Worm (Caenorhabditis elegans): ENCODE results near the gene tag-30.

DNA sequence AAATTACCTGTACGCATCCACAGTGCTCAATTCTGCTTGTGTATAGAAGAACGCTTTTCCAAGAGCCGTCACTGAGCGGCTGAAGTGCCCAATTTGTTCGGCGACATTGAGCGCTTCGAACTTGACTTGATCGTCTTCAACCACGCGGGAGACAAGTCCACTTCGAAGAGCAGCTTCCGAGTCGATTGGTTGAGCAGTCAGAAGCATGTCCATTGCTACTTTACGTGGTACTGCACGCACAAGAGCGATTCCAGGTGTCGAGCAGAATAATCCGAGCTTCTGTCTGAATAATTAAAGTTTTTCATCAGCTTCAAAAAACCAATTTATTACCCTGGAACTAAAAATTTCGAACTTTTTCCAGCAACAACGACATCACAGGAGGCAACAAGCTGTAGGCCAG, 465 bp upstream of the tag-30 start:
- TF ChIP-seq F13C5.2 (tag; optimal IDR thresholded peaks at IDR 0.05), result no peak
- TF ChIP-seq ama-1 (optimal IDR thresholded peaks at IDR 0.05), result no peak
- no peak for TF ChIP-seq tra-4 (tag; optimal IDR thresholded peaks at IDR 0.05)

Data from whole organism, early embryonic.